Fruit fly (Drosophila melanogaster): ENCODE results near the gene CG1074.

DNA sequence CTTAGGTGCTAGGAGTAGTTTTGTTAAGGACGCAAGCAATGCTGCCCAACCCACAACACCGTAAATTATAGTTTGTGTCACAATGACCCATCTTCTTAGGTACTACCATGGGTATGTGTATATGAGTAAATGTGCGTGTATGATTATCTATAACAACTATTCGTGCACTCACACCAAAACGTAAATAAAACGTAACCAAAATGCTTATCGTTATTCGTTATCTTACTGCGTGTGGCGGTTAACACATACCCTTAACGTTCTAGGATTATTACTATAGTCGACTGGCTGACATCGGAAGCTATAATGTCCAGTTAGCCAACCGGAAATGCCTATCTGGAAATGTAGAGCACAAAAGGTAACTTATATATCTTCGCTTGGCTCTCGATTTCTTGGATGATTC, 11.3 kb downstream of the CG1074 start:
- TF ChIP-seq CTCF (optimal IDR thresholded peaks at IDR 0.05) (no peak), CG8478 (optimal IDR thresholded peaks at IDR 0.05) (no peak)
